Fruit fly (Drosophila melanogaster): ENCODE measurements around the gene Sp212.

DNA sequence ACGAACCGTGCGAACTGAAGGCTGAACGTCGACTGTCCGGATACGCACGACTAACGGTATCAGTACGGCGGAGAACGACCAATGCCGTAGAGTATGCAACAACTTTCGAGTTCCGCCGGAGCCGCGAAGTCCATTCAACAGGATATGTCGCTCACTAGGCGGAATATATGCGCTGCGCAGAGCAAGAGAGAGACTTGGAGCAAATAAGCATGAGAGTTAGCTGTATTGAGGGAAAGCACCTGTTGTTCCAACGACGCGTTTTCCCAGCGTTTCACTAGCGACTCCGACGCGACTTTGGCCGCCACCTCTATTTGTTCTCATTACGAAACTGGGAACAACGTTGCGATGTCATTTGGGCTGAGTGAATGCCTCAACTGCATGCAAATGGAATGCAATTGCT, 9.2 kb downstream of the Sp212 start, which contains the start of gene Dop1R1:
- TF ChIP-seq EcR (GFP tag; optimal IDR thresholded peaks at IDR 0.05) = no peak
- no peak for TF ChIP-seq CG8478 (optimal IDR thresholded peaks at IDR 0.05)
- TF ChIP-seq pan (optimal IDR thresholded peaks at IDR 0.05) = no peak
- TF ChIP-seq usp (GFP tag; optimal IDR thresholded peaks at IDR 0.05) = no peak
- no peak for TF ChIP-seq psq (optimal IDR thresholded peaks at IDR 0.05)

Measured in whole organism.